Worm (Caenorhabditis elegans): ENCODE results near the gene tofu-7.

The tofu-7 gene

ce11 chrIII:7116615-7117252 is 31.9 kb upstream of the tofu-7 start (continued):
- no peak for TF ChIP-seq ceh-62 (tag; optimal IDR thresholded peaks at IDR 0.05)

DNA sequence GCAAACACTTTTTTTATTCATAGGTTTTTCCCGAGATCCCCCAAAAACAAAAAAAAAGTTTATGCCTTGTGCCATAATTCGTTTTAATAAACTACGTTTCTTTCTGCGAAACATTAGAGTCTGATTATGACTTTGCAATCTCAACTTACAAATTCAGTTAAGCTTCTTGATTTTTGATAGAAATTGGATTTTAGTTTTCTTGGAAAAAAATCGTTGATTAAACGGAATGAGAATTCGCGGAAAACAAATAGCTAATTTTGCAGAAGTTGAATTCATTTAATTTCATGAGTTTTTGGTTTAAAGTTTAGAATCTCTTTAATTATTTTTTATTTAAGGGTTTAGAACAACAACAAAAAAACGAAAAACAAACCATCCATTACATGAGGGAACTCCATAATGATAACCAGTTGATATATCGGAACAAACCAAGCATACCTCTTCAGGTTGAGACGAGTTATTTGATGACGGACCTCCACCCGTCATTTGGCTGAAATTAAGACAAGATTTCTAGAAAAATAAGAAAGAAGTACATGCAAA is 30.2 kb upstream of the tofu-7 start, which contains the start of gene nhr-10:
nhr-10 (minus strand) TSS at position 487 of the 537 bp plus-strand sequence.
- TF ChIP-seq ZK546.5 (tag; optimal IDR thresholded peaks at IDR 0.05) (no peak), hif-1 (tag; optimal IDR thresholded peaks at IDR 0.05) (no peak), daf-16 (GFP tag; optimal IDR thresholded peaks at IDR 0.05) (no peak), daf-16 (tag; optimal IDR thresholded peaks at IDR 0.05) (no peak), lsy-2 (tag; optimal IDR thresholded peaks at IDR 0.05) (peak in 1 of 2 experiments; percentile 44), egl-43 (GFP tag; IDR thresholded peaks at IDR 0.05) (0 out of 2 replicates have a peak, but pooled peaks have one; percentile 45), nhr-11 (tag; optimal IDR thresholded peaks at IDR 0.05) (peak; percentile 34), ces-1 (GFP tag; optimal IDR thresholded peaks at IDR 0.05) (peak; percentile 7)

DNA sequence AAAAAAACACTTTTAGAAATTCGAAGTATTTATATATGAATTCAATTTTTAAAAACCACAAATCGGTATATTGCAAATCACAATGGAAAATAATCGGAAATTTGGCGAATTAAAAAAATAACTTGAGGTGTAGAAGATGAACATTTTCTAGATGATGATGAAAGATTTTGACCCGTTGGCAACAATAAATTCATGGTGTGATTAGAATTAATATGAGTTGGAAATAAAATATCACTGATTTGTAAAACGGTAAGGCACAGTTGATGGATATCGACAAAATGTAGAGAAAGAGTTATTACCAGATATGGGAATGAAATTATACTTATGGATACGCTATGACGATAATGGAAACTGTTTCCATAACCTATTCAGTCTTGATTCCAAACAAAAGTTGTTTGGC is 27.5 kb upstream of the tofu-7 start:
- TF ChIP-seq R02D3.7 (tag; optimal IDR thresholded peaks at IDR 0.05) (no peak), unc-62 (GFP tag; optimal IDR thresholded peaks at IDR 0.05 in 1 of 2) (peak in 1 of 2 experiments; percentile 91), unc-62 (tag; optimal IDR thresholded peaks at IDR 0.05) (no peak), nhr-237 (tag; optimal IDR thresholded peaks at IDR 0.05) (no peak), fkh-10 (GFP tag; optimal IDR thresholded peaks at IDR 0.05) (no peak), fos-1 (tag; optimal IDR thresholded peaks at IDR 0.05) (no peak), nhr-10 (tag; optimal IDR thresholded peaks at IDR 0.05) (no peak)

DNA sequence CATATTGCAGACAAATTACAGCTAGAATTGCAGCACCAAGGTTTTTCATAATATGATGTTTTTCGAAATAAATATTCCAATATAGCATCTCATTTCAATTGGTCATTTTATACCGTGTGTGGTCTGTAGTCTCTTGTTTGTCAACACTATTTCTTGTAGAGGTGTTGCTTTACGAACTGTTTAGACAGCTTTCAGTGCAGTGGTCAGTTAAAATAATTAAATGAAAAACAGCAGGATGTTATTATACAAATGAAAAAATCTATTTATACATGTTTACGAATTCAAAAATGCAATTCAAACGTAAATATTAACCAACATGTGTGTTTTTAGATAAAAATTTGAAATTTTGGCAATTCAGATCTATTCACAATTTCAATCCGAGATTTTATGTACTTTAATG is 27.0 kb upstream of the tofu-7 start, which contains the start of gene B0280.7:
B0280.7 (minus strand) TSS at position 101 of the 400 bp plus-strand sequence.
- TF ChIP-seq nhr-42 (GFP tag; IDR thresholded peaks at IDR 0.05) = no peak

ce11 chrIII:7107965-7108364 is 23.1 kb upstream of the tofu-7 start, which contains the start of gene odd-1:
Gene odd-1, plus strand, starts transcription at chrIII:7108313.
- TF ChIP-seq nhr-28 (tag; optimal IDR thresholded peaks at IDR 0.05) = peak; percentile 30
- no peak for TF ChIP-seq daf-16 (GFP tag; optimal IDR thresholded peaks at IDR 0.05)
- TF ChIP-seq daf-16 (tag; optimal IDR thresholded peaks at IDR 0.05) = peak; percentile 49
- peak; percentile 77 for TF ChIP-seq pqm-1 (tag; optimal IDR thresholded peaks at IDR 0.05)
- TF ChIP-seq dmd-6 (GFP tag; IDR thresholded peaks at IDR 0.05) = peak; percentile 24; the same call in 1 of the 2 replicates
- peak; percentile 9 for TF ChIP-seq hlh-11 (tag; optimal IDR thresholded peaks at IDR 0.05)
- peak; percentile 33 for TF ChIP-seq dve-1 (tag; optimal IDR thresholded peaks at IDR 0.05; ENCODE audit: insufficient read depth)
- no peak for TF ChIP-seq nhr-11 (tag; optimal IDR thresholded peaks at IDR 0.05)
- no peak for TF ChIP-seq ceh-62 (tag; optimal IDR thresholded peaks at IDR 0.05)
- TF ChIP-seq tra-1 (GFP tag; IDR thresholded peaks at IDR 0.05) = no peak
- peak; percentile 82 for TF ChIP-seq aha-1 (tag)

- peak; percentile 62 for TF ChIP-seq pqm-1 (tag; optimal IDR thresholded peaks at IDR 0.05)
- no peak for TF ChIP-seq F37D6.2 (tag; optimal IDR thresholded peaks at IDR 0.05)
- TF ChIP-seq hlh-11 (tag; optimal IDR thresholded peaks at IDR 0.05) = peak; percentile 57
- TF ChIP-seq lin-39 (tag; optimal IDR thresholded peaks at IDR 0.05) = no peak
- no peak for TF ChIP-seq daf-16 (GFP tag; optimal IDR thresholded peaks at IDR 0.05)
- peak; percentile 85 for TF ChIP-seq daf-16 (tag; optimal IDR thresholded peaks at IDR 0.05)
- peak; percentile 14 for TF ChIP-seq nhr-28 (tag; optimal IDR thresholded peaks at IDR 0.05)
- no peak for TF ChIP-seq hlh-30 (tag; optimal IDR thresholded peaks at IDR 0.05; ENCODE audit: insufficient read depth)
- TF ChIP-seq jun-1 (tag; optimal IDR thresholded peaks at IDR 0.05) = no peak
- TF ChIP-seq dmd-6 (GFP tag; IDR thresholded peaks at IDR 0.05) = peak; percentile 14; the same call in 1 of the 2 replicates
- no peak for TF ChIP-seq ceh-82 (tag; optimal IDR thresholded peaks at IDR 0.05)
- 0 out of 2 replicates have a peak, but pooled peaks have one; percentile 21 for TF ChIP-seq lin-1 (GFP tag; IDR thresholded peaks at IDR 0.05)
- TF ChIP-seq dpl-1 (GFP tag; optimal IDR thresholded peaks at IDR 0.05) = no peak
- TF ChIP-seq lim-7 (GFP tag; IDR thresholded peaks at IDR 0.05) = no peak
Measured at ce11 chrIII:7106854-7107253, 22.0 kb upstream of the tofu-7 start.

Data from whole organism, L4 larva.